Worm (Caenorhabditis elegans): ENCODE results near the gene Y62F5A.10.

ce11 chrII:11547254-11547687 lies 25.9 kb downstream of the Y62F5A.10 start, which contains the start of gene F54D5.7:
- TF ChIP-seq drap-1 (GFP tag; optimal IDR thresholded peaks at IDR 0.05) (no peak), cnd-1 (tag; optimal IDR thresholded peaks at IDR 0.05) (no peak), pha-4 (tag; optimal IDR thresholded peaks at IDR 0.05) (no peak), elt-1 (tag; optimal IDR thresholded peaks at IDR 0.05; ENCODE audit: borderline replicate concordance, insufficient read depth) (peak; percentile 8), sptf-1 (tag; optimal IDR thresholded peaks at IDR 0.05) (no peak), unc-39 (tag; optimal IDR thresholded peaks at IDR 0.05) (no peak), ceh-39 (tag; optimal IDR thresholded peaks at IDR 0.05) (no peak), nhr-237 (tag; optimal IDR thresholded peaks at IDR 0.05) (no peak), lin-13 (tag; optimal IDR thresholded peaks at IDR 0.05) (no peak), unc-62 (GFP tag; optimal IDR thresholded peaks at IDR 0.05) (no peak), zip-8 (tag; optimal IDR thresholded peaks at IDR 0.05) (no peak)

All from whole organism, mixed stage, embryonic.